Fruit fly (Drosophila melanogaster): Measurements from ENCODE around the gene Sec13.

dm6 chr3R:23365028-23365427, 8.9 kb downstream of the Sec13 start:
- TF ChIP-seq br (GFP tag; optimal IDR thresholded peaks at IDR 0.05), result no peak
- no peak for TF ChIP-seq usp (GFP tag; optimal IDR thresholded peaks at IDR 0.05)
- no peak for TF ChIP-seq psq (GFP tag; optimal IDR thresholded peaks at IDR 0.05)
- TF ChIP-seq h (GFP tag; optimal IDR thresholded peaks at IDR 0.05), result no peak
- no peak for TF ChIP-seq Vsx2 (GFP tag; optimal IDR thresholded peaks at IDR 0.05; ENCODE audit: partially characterized antibody)
- no peak for TF ChIP-seq rgr (GFP tag; optimal IDR thresholded peaks at IDR 0.05)
- TF ChIP-seq dl (GFP tag; optimal IDR thresholded peaks at IDR 0.05; ENCODE audit: insufficient read depth in 1 of 2, partially characterized antibody in 2 of 2), result no peak
- TF ChIP-seq sv (GFP tag; optimal IDR thresholded peaks at IDR 0.05), result no peak
- no peak for TF ChIP-seq Rel (GFP tag; optimal IDR thresholded peaks at IDR 0.05)
- no peak for TF ChIP-seq Rel (tag; optimal IDR thresholded peaks at IDR 0.05)

Measured in whole organism, wandering third instar larva.